Worm (Caenorhabditis elegans): ENCODE data around the gene zfp-1.

DNA sequence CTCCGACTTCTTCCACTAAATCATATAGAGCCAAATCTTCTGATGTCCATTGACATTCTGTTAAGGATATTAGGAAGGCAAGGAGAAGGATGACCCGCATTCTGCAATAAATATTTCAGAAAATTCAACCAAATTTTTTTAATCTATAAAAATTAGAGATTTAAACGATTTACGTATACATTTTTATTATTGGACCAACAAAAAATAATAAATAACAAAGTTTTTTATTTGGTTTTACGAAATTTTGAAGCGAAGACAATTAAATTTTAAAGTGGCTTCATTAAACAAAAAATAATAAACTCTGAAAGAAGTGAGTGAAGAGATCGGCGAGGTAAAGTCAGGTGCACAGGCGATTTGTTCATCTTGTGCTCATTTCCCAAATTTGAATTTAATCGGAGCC is 35.8 kb downstream of the zfp-1 start, which contains the start of gene F54F2.9:
- TF ChIP-seq nhr-11 (tag; optimal IDR thresholded peaks at IDR 0.05): no peak
- no peak for TF ChIP-seq unc-62 (GFP tag; optimal IDR thresholded peaks at IDR 0.05)
- no peak for TF ChIP-seq zag-1 (tag; optimal IDR thresholded peaks at IDR 0.05)
- no peak for TF ChIP-seq efl-1 (optimal IDR thresholded peaks at IDR 0.05)
- TF ChIP-seq efl-1 (GFP tag; optimal IDR thresholded peaks at IDR 0.05 in 1 of 2): no peak
- no peak for TF ChIP-seq unc-130 (tag; optimal IDR thresholded peaks at IDR 0.05)
- no peak for TF ChIP-seq elt-3 (tag; optimal IDR thresholded peaks at IDR 0.05)
- TF ChIP-seq lin-15B (tag; optimal IDR thresholded peaks at IDR 0.05): no peak
- TF ChIP-seq tlp-1 (tag; optimal IDR thresholded peaks at IDR 0.05): no peak
- TF ChIP-seq snu-23 (GFP tag; optimal IDR thresholded peaks at IDR 0.05): no peak
